Fruit fly (Drosophila melanogaster) whole organism, embryonic: ENCODE measurements around the gene CG7564.

Experiments
- Asciz ChIP-seq: fragments of 200-800 bp; sonication (Bioruptor generic); optimal IDR thresholded peaks from 2 replicates; lab custom pipeline; 2017; ENCODE audit warnings: missing biosample characterization, mild to moderate bottlenecking, missing genetic modification characterization, missing genetic modification reagents
- Blimp-1 ChIP-seq: fragments of 200-800 bp; sonication (Bioruptor generic); optimal IDR thresholded peaks from 3 replicates; lab custom pipeline; 2018; ENCODE audit warnings: missing biosample characterization, missing genetic modification characterization, mild to moderate bottlenecking, moderate library complexity, missing genetic modification reagents
- CG11456 ChIP-seq: fragments of 200-800 bp; sonication (Bioruptor generic); IDR thresholded peaks from 3 replicates; pipeline ENCODE4 v1.3.6; 2022; ENCODE audit warnings: missing biosample characterization, missing genetic modification characterization
- CG11723 ChIP-seq: fragments of 200-800 bp; sonication (Bioruptor generic); optimal IDR thresholded peaks from 2 replicates; lab custom pipeline; 2017; ENCODE audit warnings: missing biosample characterization, mild to moderate bottlenecking, missing genetic modification characterization
- CG13296 ChIP-seq: fragments of 200-800 bp; sonication (Bioruptor generic); optimal IDR thresholded peaks from 3 replicates; lab custom pipeline; 2018; ENCODE audit warnings: missing biosample characterization, mild to moderate bottlenecking, missing genetic modification characterization
- CG15696 ChIP-seq: fragments of 200-800 bp; sonication (Bioruptor generic); optimal IDR thresholded peaks from 2 replicates; lab custom pipeline; 2019; ENCODE audit warnings: missing biosample characterization, mild to moderate bottlenecking, missing genetic modification characterization, moderate library complexity
- CG1603 ChIP-seq: fragments of 200-800 bp; sonication (Bioruptor generic); optimal IDR thresholded peaks from 2 replicates; lab custom pipeline; 2019; ENCODE audit warnings: missing biosample characterization, mild to moderate bottlenecking, missing genetic modification characterization, moderate library complexity
- CG17385 ChIP-seq: fragments of 200-800 bp; sonication (Bioruptor generic); optimal IDR thresholded peaks from 3 replicates; lab custom pipeline; 2018; ENCODE audit warnings: missing biosample characterization, mild to moderate bottlenecking, missing genetic modification characterization
- CG17568 ChIP-seq: fragments of 200-800 bp; sonication (Bioruptor generic); optimal IDR thresholded peaks from 2 replicates; lab custom pipeline; 2018; ENCODE audit warnings: missing biosample characterization, mild to moderate bottlenecking, missing genetic modification characterization, moderate library complexity
- CG17912 ChIP-seq: fragments of 200-800 bp; sonication (Bioruptor generic); optimal IDR thresholded peaks from 2 replicates; lab custom pipeline; 2018; ENCODE audit warnings: missing biosample characterization, mild to moderate bottlenecking, missing genetic modification characterization
- CG18764 ChIP-seq: fragments of 200-800 bp; sonication (Bioruptor generic); optimal IDR thresholded peaks from 3 replicates; lab custom pipeline; 2016; ENCODE audit warnings: missing biosample characterization, missing genetic modification characterization
- CG2120 ChIP-seq: fragments of 200-800 bp; sonication (Bioruptor generic); optimal IDR thresholded peaks from 3 replicates; lab custom pipeline; 2016; ENCODE audit warnings: missing biosample characterization, missing genetic modification characterization
- CG2889 ChIP-seq: fragments of 200-800 bp; sonication (Bioruptor generic); IDR thresholded peaks from 3 replicates; pipeline ENCODE4 v1.3.6; 2022; ENCODE audit warnings: missing biosample characterization, missing genetic modification characterization
- CG30020 ChIP-seq: fragments of 200-800 bp; optimal IDR thresholded peaks from 2 replicates; lab custom pipeline; 2019; ENCODE audit warnings: missing biosample characterization, mild to moderate bottlenecking, missing genetic modification characterization, moderate library complexity
- CG30403 ChIP-seq: fragments of 200-800 bp; sonication (Bioruptor generic); optimal IDR thresholded peaks from 3 replicates; lab custom pipeline; 2016; ENCODE audit warnings: missing biosample characterization, missing genetic modification characterization
- CG32772 ChIP-seq: fragments of 200-800 bp; sonication (Bioruptor generic); IDR thresholded peaks from 2 replicates; pipeline ENCODE4 v1.3.6; 2022; ENCODE audit warnings: missing biosample characterization, missing genetic modification characterization
- CG3726 ChIP-seq: fragments of 200-800 bp; sonication (Bioruptor generic); IDR thresholded peaks from 3 replicates; pipeline ENCODE4, ENCODE4 v1.3.6; 2022; ENCODE audit warnings: missing biosample characterization, missing genetic modification characterization
- CG4730 ChIP-seq: fragments of 200-800 bp; sonication (Bioruptor generic); IDR thresholded peaks from 2 replicates; pipeline ENCODE4 v1.3.6; 2022; ENCODE audit warnings: missing biosample characterization, missing genetic modification characterization
- CG6175 ChIP-seq: fragments of 200-800 bp; sonication (Bioruptor generic); IDR thresholded peaks from 3 replicates; pipeline ENCODE4 v1.3.6; 2022; ENCODE audit warnings: missing biosample characterization, missing genetic modification characterization
- CG6654 ChIP-seq: fragments of 200-800 bp; sonication (Bioruptor generic); optimal IDR thresholded peaks from 2 replicates; lab custom pipeline; 2017; ENCODE audit warnings: missing biosample characterization, mild to moderate bottlenecking, missing genetic modification characterization
- CG8944 ChIP-seq: fragments of 200-800 bp; sonication (Bioruptor generic); optimal IDR thresholded peaks from 3 replicates; lab custom pipeline; 2016; ENCODE audit warnings: missing biosample characterization, missing genetic modification characterization
- CG9876 ChIP-seq: fragments of 200-800 bp; sonication (Bioruptor generic); optimal IDR thresholded peaks from 2 replicates; lab custom pipeline; 2016; ENCODE audit warnings: missing biosample characterization, missing genetic modification characterization
- CHES-1-like ChIP-seq: fragments of 200-800 bp; sonication (Bioruptor generic); optimal IDR thresholded peaks from 2 replicates; lab custom pipeline; 2016; ENCODE audit warnings: missing biosample characterization, missing genetic modification characterization
- Dbx ChIP-seq: fragments of 200-800 bp; sonication (Bioruptor generic); IDR thresholded peaks from 3 replicates; pipeline ENCODE4 v1.3.6; 2022; ENCODE audit warnings: missing biosample characterization, missing genetic modification characterization
- Dip2 ChIP-seq: fragments of 200-800 bp; sonication (Bioruptor generic); IDR thresholded peaks from 2 replicates; pipeline ENCODE4 v1.3.6; 2022; ENCODE audit warnings: missing biosample characterization, missing genetic modification characterization
- Gug ChIP-seq: fragments of 200-800 bp; sonication (Bioruptor generic); IDR thresholded peaks from 4 replicates; pipeline ENCODE4 v1.3.6; 2022; ENCODE audit warnings: missing biosample characterization, missing genetic modification characterization
- H2.0 ChIP-seq: fragments of 200-800 bp; sonication (Bioruptor generic); IDR thresholded peaks from 2 replicates; pipeline ENCODE4 v1.3.6; 2022; ENCODE audit warnings: missing biosample characterization, missing genetic modification characterization
- Med ChIP-seq: fragments of 200-800 bp; sonication (Bioruptor generic); peaks from one replicate; lab custom pipeline; 2016; ENCODE audit warnings: missing biosample characterization, missing genetic modification characterization, mild to moderate bottlenecking, inconsistent platforms, moderate library complexity
- PHDP ChIP-seq: fragments of 200-800 bp; sonication (Bioruptor generic); optimal IDR thresholded peaks from 3 replicates; lab custom pipeline; 2018; ENCODE audit warnings: missing biosample characterization, mild to moderate bottlenecking, missing genetic modification characterization, moderate library complexity
- Six4 ChIP-seq: fragments of 200-800 bp; sonication (Bioruptor generic); optimal IDR thresholded peaks from 2 replicates; lab custom pipeline; 2016; ENCODE audit warnings: missing biosample characterization, missing genetic modification characterization
- abd-A ChIP-seq: fragments of 200-800 bp; sonication (Bioruptor generic); optimal IDR thresholded peaks from 3 replicates; lab custom pipeline; 2019; ENCODE audit warnings: missing biosample characterization, mild to moderate bottlenecking, missing genetic modification characterization, moderate library complexity
- chn ChIP-seq: fragments of 200-800 bp; sonication (Bioruptor generic); optimal IDR thresholded peaks from 2 replicates; lab custom pipeline; 2016; ENCODE audit warnings: missing biosample characterization, missing genetic modification characterization
- corto ChIP-seq: fragments of 200-800 bp; sonication (Bioruptor generic); optimal IDR thresholded peaks from 2 replicates; lab custom pipeline; 2016; ENCODE audit warnings: missing biosample characterization, mild to moderate bottlenecking, missing genetic modification characterization, moderate library complexity
- crc ChIP-seq: fragments of 200-800 bp; sonication (Bioruptor generic); optimal IDR thresholded peaks from 2 replicates; lab custom pipeline; 2016; ENCODE audit warnings: missing biosample characterization, missing genetic modification characterization
- da ChIP-seq: fragments of 200-800 bp; sonication (Bioruptor generic); optimal IDR thresholded peaks from 2 replicates; lab custom pipeline; 2016; ENCODE audit warnings: missing biosample characterization, missing genetic modification characterization
- dpn ChIP-seq, 2 experiments: fragments of 200-800 bp; sonication (Bioruptor generic); optimal IDR thresholded peaks; 3 replicates each; lab custom pipeline; 2016; ENCODE audit warnings: missing biosample characterization in 2 of 2, missing genetic modification characterization in 2 of 2
- ems ChIP-seq: fragments of 200-800 bp; sonication (Bioruptor generic); optimal IDR thresholded peaks from 3 replicates; lab custom pipeline; 2016; ENCODE audit warnings: missing biosample characterization, missing genetic modification characterization
- eyg ChIP-seq: fragments of 200-800 bp; sonication (Bioruptor generic); optimal IDR thresholded peaks from 3 replicates; lab custom pipeline; 2016; ENCODE audit warnings: missing biosample characterization, missing genetic modification characterization
- fd3F ChIP-seq: fragments of 200-800 bp; sonication (Bioruptor generic); optimal IDR thresholded peaks from 2 replicates; lab custom pipeline; 2018; ENCODE audit warnings: missing biosample characterization, mild to moderate bottlenecking, missing genetic modification characterization, moderate library complexity
- hbn ChIP-seq: fragments of 200-800 bp; sonication (Bioruptor generic); IDR thresholded peaks from 2 replicates; pipeline ENCODE4 v1.3.6; 2022; ENCODE audit warnings: missing biosample characterization, missing genetic modification characterization; ENCODE audit not compliant: partially characterized antibody
- lab ChIP-seq: fragments of 200-800 bp; sonication (Bioruptor generic); optimal IDR thresholded peaks from 3 replicates; lab custom pipeline; 2017; ENCODE audit warnings: missing biosample characterization, missing genetic modification characterization, mild to moderate bottlenecking, moderate library complexity, missing genetic modification reagents
- lilli ChIP-seq: fragments of 200-800 bp; sonication (Bioruptor generic); optimal IDR thresholded peaks from 3 replicates; lab custom pipeline; 2016; ENCODE audit warnings: missing biosample characterization, missing genetic modification characterization
- org-1 ChIP-seq: fragments of 200-800 bp; sonication (Bioruptor generic); optimal IDR thresholded peaks from 2 replicates; lab custom pipeline; 2017; ENCODE audit warnings: missing biosample characterization, missing genetic modification characterization
- pho ChIP-seq: fragments of 200-800 bp; sonication (Bioruptor generic); optimal IDR thresholded peaks from 2 replicates; lab custom pipeline; 2016; ENCODE audit warnings: missing biosample characterization, missing genetic modification characterization
- ranshi ChIP-seq: fragments of 200-800 bp; sonication (Bioruptor generic); IDR thresholded peaks from 2 replicates; pipeline ENCODE4 v1.3.6; 2022; ENCODE audit warnings: missing biosample characterization, missing genetic modification characterization
- repo ChIP-seq: fragments of 200-800 bp; sonication (Bioruptor generic); optimal IDR thresholded peaks from 2 replicates; lab custom pipeline; 2016; ENCODE audit warnings: missing biosample characterization, missing genetic modification characterization
- sens-2 ChIP-seq: fragments of 200-800 bp; sonication (Bioruptor generic); IDR thresholded peaks from 2 replicates; pipeline ENCODE4 v1.3.6; 2022; ENCODE audit warnings: missing biosample characterization, missing genetic modification characterization
- sisA ChIP-seq: fragments of 200-800 bp; sonication (Bioruptor generic); IDR thresholded peaks from 2 replicates; pipeline ENCODE4 v1.3.6; 2022; ENCODE audit warnings: missing biosample characterization, missing genetic modification characterization
- slp2 ChIP-seq: fragments of 200-800 bp; sonication (Bioruptor generic); optimal IDR thresholded peaks from 2 replicates; lab custom pipeline; 2016; ENCODE audit warnings: missing biosample characterization, missing genetic modification characterization
- tgo ChIP-seq: fragments of 200-800 bp; sonication (Bioruptor generic); IDR thresholded peaks from 3 replicates; pipeline ENCODE4 v1.3.6; 2022; ENCODE audit warnings: missing biosample characterization, missing genetic modification characterization
- zfh2 ChIP-seq: fragments of 200-800 bp; sonication (Bioruptor generic); optimal IDR thresholded peaks from 2 replicates; lab custom pipeline; 2016; ENCODE audit warnings: missing biosample characterization, missing genetic modification characterization

CG7564 gene

DNA sequence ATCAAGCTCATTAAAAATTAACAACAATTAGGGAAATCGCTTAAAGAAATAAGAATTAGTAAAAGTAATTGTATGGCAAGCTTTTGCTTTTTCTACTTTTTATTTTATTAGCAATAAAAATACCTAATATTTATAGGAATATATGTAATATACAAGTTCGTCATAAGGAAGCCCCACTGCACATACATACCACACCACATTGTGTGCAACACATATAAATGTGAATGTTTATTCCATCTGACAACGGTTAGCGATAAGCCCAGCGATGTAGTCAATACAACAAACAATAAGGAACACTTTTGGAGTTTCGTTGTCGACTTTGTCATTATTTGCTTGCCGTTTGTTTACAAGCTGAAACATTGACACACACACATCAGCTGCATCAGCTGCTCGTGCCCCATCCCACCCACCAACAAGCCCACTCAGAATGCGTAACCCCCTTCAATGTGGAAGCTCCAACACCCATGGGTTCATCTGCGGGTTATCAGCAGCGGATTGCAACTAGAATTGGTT is 28.8 kb upstream of the CG7564 start (continued):
- TF ChIP-seq CG4730 (GFP tag; lab: Robert Waterston, UW) (no peak), zfh2 (GFP tag; lab: Kevin White, UChicago) (no peak), CG8944 (GFP tag; lab: Kevin White, UChicago) (peak; percentile 45), hbn (GFP tag; lab: Robert Waterston, UW) (no peak), lilli (GFP tag; lab: Kevin White, UChicago) (no peak), CG30403 (GFP tag; lab: Kevin White, UChicago) (no peak), da (peak; percentile 40), CHES-1-like (GFP tag; lab: Kevin White, UChicago) (no peak), corto (GFP tag; lab: Kevin White, UChicago) (no peak), abd-A (no peak), eyg (GFP tag; lab: Kevin White, UChicago) (peak; percentile 16), slp2 (GFP tag; lab: Kevin White, UChicago) (no peak), CG1603 (peak; percentile 94), CG13296 (GFP tag; lab: Kevin White, UChicago) (peak; percentile 34), CG6654 (GFP tag; lab: Kevin White, UChicago) (peak; percentile 59), pho (GFP tag; lab: Kevin White, UChicago) (no peak), sens-2 (peak; percentile 68; the same call in 1 of the 2 replicates), CG17568 (GFP tag; lab: Kevin White, UChicago) (peak; percentile 89), PHDP (tag; lab: Kevin White, UChicago) (peak; percentile 78), ranshi (GFP tag; lab: Robert Waterston, UW) (peak; percentile 60; the same call in 1 of the 2 replicates), CG3726 (GFP tag; lab: Robert Waterston, UW) (no peak; the same call in 2 of the 3 replicates), CG6175 (GFP tag; lab: Robert Waterston, UW) (no peak), Blimp-1 (GFP tag; lab: Kevin White, UChicago) (peak; percentile 87), dpn (GFP tag; optimal IDR thresholded peaks at IDR 0.05; lab: Kevin White, UChicago) (peak in 1 of 2 experiments; percentile 9), ems (GFP tag; lab: Kevin White, UChicago) (no peak), fd3F (GFP tag; lab: Kevin White, UChicago) (no peak), tgo (GFP tag; lab: Robert Waterston, UW) (no peak), Med (GFP tag; lab: Kevin White, UChicago) (peak; percentile 93), CG2120 (GFP tag; lab: Kevin White, UChicago) (no peak), Asciz (GFP tag; lab: Kevin White, UChicago) (peak; percentile 96), repo (GFP tag; lab: Kevin White, UChicago) (peak; percentile 69), CG32772 (no peak), CG17912 (GFP tag; lab: Kevin White, UChicago) (peak; percentile 88), Six4 (GFP tag; lab: Kevin White, UChicago) (peak; percentile 66), CG11456 (no peak), H2.0 (GFP tag; lab: Robert Waterston, UW) (no peak), crc (GFP tag; lab: Kevin White, UChicago) (peak; percentile 23), chn (GFP tag; lab: Kevin White, UChicago) (peak; percentile 10), Dbx (GFP tag; lab: Robert Waterston, UW) (no peak), org-1 (GFP tag; lab: Kevin White, UChicago) (peak; percentile 86), lab (peak; percentile 84), sisA (GFP tag; lab: Robert Waterston, UW) (no peak; the same call in 1 of the 2 replicates), CG17385 (GFP tag; lab: Kevin White, UChicago) (peak; percentile 71), Gug (GFP tag; lab: Robert Waterston, UW) (0 out of 4 replicates have a peak, but pooled peaks have one; percentile 11), Dip2 (no peak), CG15696 (tag; lab: Kevin White, UChicago) (peak; percentile 94), CG11723 (GFP tag; lab: Kevin White, UChicago) (peak; percentile 87), CG18764 (GFP tag; lab: Kevin White, UChicago) (peak; percentile 80), CG9876 (GFP tag; lab: Kevin White, UChicago) (peak; percentile 42), CG2889 (GFP tag; lab: Robert Waterston, UW) (no peak), CG30020 (tag; lab: Kevin White, UChicago) (peak; percentile 29)
